Worm (Caenorhabditis elegans): ENCODE data around the gene cyn-7.

The cyn-7 gene

DNA sequence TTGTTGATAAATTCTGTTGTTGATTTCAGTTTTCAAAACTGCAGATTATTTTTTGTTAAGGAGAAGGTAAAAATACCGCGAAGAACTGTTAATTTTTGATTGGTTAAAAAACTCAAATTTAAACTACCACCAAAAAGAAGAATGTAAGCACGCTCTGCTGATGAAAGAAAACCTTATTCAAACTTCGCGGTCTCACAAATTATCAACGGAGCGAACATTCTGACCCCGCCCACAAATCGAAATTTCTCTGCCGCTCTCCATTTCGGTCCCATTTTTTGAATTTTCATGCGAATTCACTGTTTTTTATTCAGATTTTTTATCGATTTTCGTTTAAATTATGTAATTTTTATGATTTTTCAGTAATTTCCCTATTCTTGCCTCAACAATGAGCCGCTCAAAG, 2.4 kb upstream of the cyn-7 start, which contains the start of gene cyn-3:
Gene cyn-3, plus strand, starts transcription at position 361 of the 400 bp plus-strand sequence.
- TF ChIP-seq ztf-11 (tag; optimal IDR thresholded peaks at IDR 0.05): peak in 1 of 2 experiments; percentile 17
- TF ChIP-seq aha-1 (tag; optimal IDR thresholded peaks at IDR 0.05): peak; percentile 56
- no peak for TF ChIP-seq egl-27 (tag; optimal IDR thresholded peaks at IDR 0.05)
- peak; percentile 90 for TF ChIP-seq skn-1 (tag; optimal IDR thresholded peaks at IDR 0.05)
- TF ChIP-seq efl-1 (optimal IDR thresholded peaks at IDR 0.05): peak; percentile 91 to 100
- peak; percentile 99 to 100 for TF ChIP-seq efl-1 (GFP tag; optimal IDR thresholded peaks at IDR 0.05 in 1 of 2)
- peak; percentile 74 for TF ChIP-seq F16B12.6 (tag; optimal IDR thresholded peaks at IDR 0.05)
- TF ChIP-seq ztf-4 (tag; optimal IDR thresholded peaks at IDR 0.05): peak; percentile 79
- peak; percentile 91 to 95 for TF ChIP-seq lsy-2 (tag; optimal IDR thresholded peaks at IDR 0.05)
- peak; percentile 77 for TF ChIP-seq nhr-237 (tag; optimal IDR thresholded peaks at IDR 0.05)
- peak; percentile 92 for TF ChIP-seq rnt-1 (tag; optimal IDR thresholded peaks at IDR 0.05)
- TF ChIP-seq fkh-10 (GFP tag; optimal IDR thresholded peaks at IDR 0.05): peak; percentile 56
- TF ChIP-seq aly-2 (tag; optimal IDR thresholded peaks at IDR 0.05): peak; percentile 83
- TF ChIP-seq elt-3 (tag; optimal IDR thresholded peaks at IDR 0.05): peak in 3 of 6 experiments; percentile 29 to 89 (median 83)
- TF ChIP-seq sptf-1 (tag; optimal IDR thresholded peaks at IDR 0.05): no peak
- peak; percentile 73 for TF ChIP-seq mef-2 (tag; optimal IDR thresholded peaks at IDR 0.05)
- TF ChIP-seq Y116A8C.19 (tag; optimal IDR thresholded peaks at IDR 0.05; ENCODE audit: borderline replicate concordance): no peak
- peak; percentile 95 for TF ChIP-seq C16A3.4 (tag; optimal IDR thresholded peaks at IDR 0.05)
- no peak for TF ChIP-seq ets-5 (GFP tag; IDR thresholded peaks at IDR 0.05)
- no peak for TF ChIP-seq pag-3 (tag; optimal IDR thresholded peaks at IDR 0.05; ENCODE audit: borderline replicate concordance, insufficient read depth)
- peak; percentile 74 for TF ChIP-seq snpc-4 (tag; optimal IDR thresholded peaks at IDR 0.05)
- no peak for TF ChIP-seq nhr-84 (tag; optimal IDR thresholded peaks at IDR 0.05)
- peak; percentile 96 for TF ChIP-seq snu-23 (GFP tag; optimal IDR thresholded peaks at IDR 0.05)
- peak; percentile 89 for TF ChIP-seq lin-13 (GFP tag; optimal IDR thresholded peaks at IDR 0.05)
- TF ChIP-seq sup-37 (GFP tag; optimal IDR thresholded peaks at IDR 0.05): peak; percentile 32
- TF ChIP-seq nhr-90 (tag; optimal IDR thresholded peaks at IDR 0.05; ENCODE audit: poor library complexity): peak; percentile 85
- TF ChIP-seq unc-98 (GFP tag; IDR thresholded peaks at IDR 0.05): peak; percentile 8; the same call in 1 of the 2 replicates
- TF ChIP-seq ceh-8 (GFP tag; optimal IDR thresholded peaks at IDR 0.05): peak; percentile 10
- TF ChIP-seq zip-4 (GFP tag; optimal IDR thresholded peaks at IDR 0.05): peak; percentile 52
- no peak for TF ChIP-seq nhr-12 (tag; optimal IDR thresholded peaks at IDR 0.05)
- peak; percentile 92 for TF ChIP-seq pax-3 (tag; optimal IDR thresholded peaks at IDR 0.05)
- TF ChIP-seq mdl-1 (tag; optimal IDR thresholded peaks at IDR 0.05): peak in 1 of 2 experiments; percentile 85
- TF ChIP-seq nhr-71 (tag; optimal IDR thresholded peaks at IDR 0.05): peak; percentile 95
- TF ChIP-seq grh-1 (GFP tag; IDR thresholded peaks at IDR 0.05): peak; percentile 87
- peak; percentile 91 for TF ChIP-seq isw-1 (GFP tag; IDR thresholded peaks at IDR 0.05)
- TF ChIP-seq blmp-1 (tag; optimal IDR thresholded peaks at IDR 0.05): peak; percentile 91
- TF ChIP-seq irx-1 (tag; optimal IDR thresholded peaks at IDR 0.05): peak; percentile 83
- TF ChIP-seq mep-1 (tag; optimal IDR thresholded peaks at IDR 0.05): peak; percentile 92
- TF ChIP-seq C04F5.9 (tag; optimal IDR thresholded peaks at IDR 0.05): no peak
- TF ChIP-seq unc-62 (GFP tag; optimal IDR thresholded peaks at IDR 0.05): no peak
- no peak for TF ChIP-seq nhr-76 (tag; optimal IDR thresholded peaks at IDR 0.05)
- TF ChIP-seq nhr-19 (GFP tag; conservative IDR thresholded peaks at IDR 0.05): peak; percentile 92
- TF ChIP-seq tlp-1 (tag; optimal IDR thresholded peaks at IDR 0.05): no peak
- TF ChIP-seq lin-39 (tag; optimal IDR thresholded peaks at IDR 0.05): peak; percentile 86
- peak; percentile 74 for TF ChIP-seq nhr-77 (tag; optimal IDR thresholded peaks at IDR 0.05)
- peak; percentile 90 for TF ChIP-seq fos-1 (tag; optimal IDR thresholded peaks at IDR 0.05)
- TF ChIP-seq fkh-4 (tag; optimal IDR thresholded peaks at IDR 0.05; ENCODE audit: borderline replicate concordance): peak; percentile 31
- TF ChIP-seq lin-35 (GFP tag; optimal IDR thresholded peaks at IDR 0.05): peak; percentile 100
- no peak for TF ChIP-seq ces-1 (GFP tag; optimal IDR thresholded peaks at IDR 0.05)
- TF ChIP-seq tbx-2 (tag; optimal IDR thresholded peaks at IDR 0.05): peak; percentile 94
- TF ChIP-seq dpl-1 (GFP tag; optimal IDR thresholded peaks at IDR 0.05): peak; percentile 99
- TF ChIP-seq ceh-88 (GFP tag; IDR thresholded peaks at IDR 0.05): 0 out of 2 replicates have a peak, but pooled peaks have one; percentile 27
- TF ChIP-seq vab-15 (tag; optimal IDR thresholded peaks at IDR 0.05): peak; percentile 57
